Fruit fly (Drosophila melanogaster) whole organism, prepupa: ENCODE data around the gene CG15728.

Experiments used
- CG3919 ChIP-seq: fragments of 200-800 bp; sonication (Bioruptor generic); optimal IDR thresholded peaks from 3 replicates; lab custom pipeline; 2016; ENCODE audit warnings: missing biosample characterization, missing genetic modification characterization
- Lpt ChIP-seq: fragments of 200-800 bp; sonication (Bioruptor generic); optimal IDR thresholded peaks from 3 replicates; lab custom pipeline; 2016; ENCODE audit warnings: missing biosample characterization, missing genetic modification characterization
- Sox102F ChIP-seq: fragments of 200-800 bp; sonication (Bioruptor generic); optimal IDR thresholded peaks from 2 replicates; lab custom pipeline; 2016; ENCODE audit warnings: missing biosample characterization, mild to moderate bottlenecking, missing genetic modification characterization

- TF ChIP-seq Lpt (no peak), Sox102F (GFP tag; lab: Kevin White, UChicago) (no peak), CG3919 (no peak)
These were observed 42.9 kb downstream of the CG15728 start for dm6 chrX:12667008-12667407.
